Worm (Caenorhabditis elegans): ENCODE measurements around the gene ttr-24.

ttr-24 gene

ce11 chrV:18536015-18536414 lies 20.4 kb downstream of the ttr-24 start:
- no peak for TF ChIP-seq nhr-23 (tag; optimal IDR thresholded peaks at IDR 0.05)
- TF ChIP-seq fkh-2 (tag; optimal IDR thresholded peaks at IDR 0.05) = no peak
- TF ChIP-seq nhr-11 (tag; optimal IDR thresholded peaks at IDR 0.05) = no peak
- no peak for TF ChIP-seq skn-1 (tag; optimal IDR thresholded peaks at IDR 0.05)
- no peak for TF ChIP-seq lsy-12 (tag; optimal IDR thresholded peaks at IDR 0.05)

ce11 chrV:18533606-18534005 lies 22.8 kb downstream of the ttr-24 start, which contains the start of gene ints-5:
ints-5 (plus strand) TSS chrV:18533953.
- TF ChIP-seq lsy-12 (tag; optimal IDR thresholded peaks at IDR 0.05) (no peak), jun-1 (tag; optimal IDR thresholded peaks at IDR 0.05) (no peak), nhr-77 (tag; optimal IDR thresholded peaks at IDR 0.05) (no peak), nhr-23 (tag; optimal IDR thresholded peaks at IDR 0.05) (peak; percentile 31), fos-1 (tag; optimal IDR thresholded peaks at IDR 0.05) (no peak), lin-39 (tag; optimal IDR thresholded peaks at IDR 0.05) (peak; percentile 38), nfya-1 (tag; optimal IDR thresholded peaks at IDR 0.05; ENCODE audit: insufficient read depth) (peak; percentile 55), hmg-11 (tag; optimal IDR thresholded peaks at IDR 0.05) (peak; percentile 45), snpc-4 (tag; optimal IDR thresholded peaks at IDR 0.05) (peak; percentile 13), ZK546.5 (tag; optimal IDR thresholded peaks at IDR 0.05) (no peak), zag-1 (tag; optimal IDR thresholded peaks at IDR 0.05) (no peak), egl-5 (tag; optimal IDR thresholded peaks at IDR 0.05) (no peak), aly-2 (tag; optimal IDR thresholded peaks at IDR 0.05) (no peak), pha-4 (tag; optimal IDR thresholded peaks at IDR 0.05) (peak; percentile 68), ceh-28 (tag; optimal IDR thresholded peaks at IDR 0.05) (peak; percentile 36), daf-12 (tag; optimal IDR thresholded peaks at IDR 0.05) (no peak), lin-15B (tag; optimal IDR thresholded peaks at IDR 0.05) (peak; percentile 81), sea-2 (GFP tag; optimal IDR thresholded peaks at IDR 0.05) (no peak), elt-2 (tag; optimal IDR thresholded peaks at IDR 0.05) (peak; percentile 15), pqm-1 (tag; optimal IDR thresholded peaks at IDR 0.05) (no peak), ceh-16 (tag; optimal IDR thresholded peaks at IDR 0.05) (no peak), nhr-28 (tag; optimal IDR thresholded peaks at IDR 0.05) (no peak), ama-1 (optimal IDR thresholded peaks at IDR 0.05) (no peak), R02D3.7 (tag; optimal IDR thresholded peaks at IDR 0.05) (peak; percentile 90), fkh-2 (tag; optimal IDR thresholded peaks at IDR 0.05) (no peak)

ce11 chrV:18524460-18524859 lies 32.0 kb downstream of the ttr-24 start, which contains the start of gene hmit-1.2:
hmit-1.2 (plus strand) TSS chrV:18524760.
- TF ChIP-seq nhr-67 (tag; optimal IDR thresholded peaks at IDR 0.05) (no peak), pqm-1 (tag; optimal IDR thresholded peaks at IDR 0.05) (no peak), hmg-11 (tag; optimal IDR thresholded peaks at IDR 0.05) (no peak), ztf-11 (tag; optimal IDR thresholded peaks at IDR 0.05) (no peak), tbx-2 (tag; optimal IDR thresholded peaks at IDR 0.05) (no peak), fkh-10 (GFP tag; optimal IDR thresholded peaks at IDR 0.05) (no peak), ceh-16 (tag; optimal IDR thresholded peaks at IDR 0.05) (no peak), ceh-28 (tag; optimal IDR thresholded peaks at IDR 0.05) (no peak), nhr-25 (tag; optimal IDR thresholded peaks at IDR 0.05) (no peak), egl-27 (tag; optimal IDR thresholded peaks at IDR 0.05) (no peak), elt-1 (tag; optimal IDR thresholded peaks at IDR 0.05) (no peak), ZK546.5 (tag; optimal IDR thresholded peaks at IDR 0.05) (no peak), lin-39 (tag; optimal IDR thresholded peaks at IDR 0.05) (no peak), nhr-43 (tag; optimal IDR thresholded peaks at IDR 0.05; ENCODE audit: poor library complexity, severe bottlenecking) (no peak)

ce11 chrV:18516496-18516895 lies 39.9 kb downstream of the ttr-24 start, which contains the start of gene hmit-1.1:
hmit-1.1 (plus strand) TSS chrV:18516789.
- TF ChIP-seq elt-2 (tag; optimal IDR thresholded peaks at IDR 0.05) = peak; percentile 97
- TF ChIP-seq R02D3.7 (tag; optimal IDR thresholded peaks at IDR 0.05) = no peak
- TF ChIP-seq hmg-11 (tag; optimal IDR thresholded peaks at IDR 0.05) = no peak
- peak; percentile 29 for TF ChIP-seq pha-4 (tag; optimal IDR thresholded peaks at IDR 0.05)
- no peak for TF ChIP-seq fkh-10 (GFP tag; optimal IDR thresholded peaks at IDR 0.05)
- TF ChIP-seq mml-1 (tag; optimal IDR thresholded peaks at IDR 0.05) = no peak
- TF ChIP-seq ztf-4 (tag; optimal IDR thresholded peaks at IDR 0.05) = no peak
- no peak for TF ChIP-seq nhr-23 (tag; optimal IDR thresholded peaks at IDR 0.05)
- TF ChIP-seq nhr-11 (tag; optimal IDR thresholded peaks at IDR 0.05) = no peak
- TF ChIP-seq jun-1 (tag; optimal IDR thresholded peaks at IDR 0.05) = peak; percentile 26
- TF ChIP-seq egl-27 (tag; optimal IDR thresholded peaks at IDR 0.05) = no peak
- no peak for TF ChIP-seq skn-1 (tag; optimal IDR thresholded peaks at IDR 0.05)
- no peak for TF ChIP-seq unc-39 (tag; optimal IDR thresholded peaks at IDR 0.05)
- TF ChIP-seq lin-39 (tag; optimal IDR thresholded peaks at IDR 0.05) = no peak
- no peak for TF ChIP-seq sea-2 (GFP tag; optimal IDR thresholded peaks at IDR 0.05)
- TF ChIP-seq pqm-1 (tag; optimal IDR thresholded peaks at IDR 0.05) = peak; percentile 94
- no peak for TF ChIP-seq nhr-77 (tag; optimal IDR thresholded peaks at IDR 0.05)
- TF ChIP-seq ztf-11 (tag; optimal IDR thresholded peaks at IDR 0.05) = no peak
- no peak for TF ChIP-seq ceh-28 (tag; optimal IDR thresholded peaks at IDR 0.05)
